Worm (Caenorhabditis elegans): ENCODE data around the gene F32D8.7.

DNA sequence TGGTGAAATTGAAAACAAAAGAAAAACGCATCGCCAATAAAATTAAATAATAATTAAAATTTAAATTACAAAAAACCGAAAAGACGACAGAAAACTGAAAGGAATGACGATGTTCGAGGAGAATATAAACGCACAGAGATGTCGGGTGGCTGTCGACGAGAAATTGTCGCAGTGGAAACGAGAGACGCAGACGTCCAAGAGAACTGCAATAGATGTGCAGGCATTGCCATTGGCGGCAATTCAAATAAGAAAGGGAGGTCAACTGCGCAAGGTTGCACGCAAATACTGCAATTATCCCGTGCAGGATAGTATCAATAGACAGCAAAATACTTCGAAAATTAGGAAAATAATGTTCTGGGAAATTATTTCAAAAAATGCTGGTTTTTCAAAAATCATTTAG lies 1.1 kb upstream of the F32D8.7 start:
- TF ChIP-seq pes-1 (GFP tag; IDR thresholded peaks at IDR 0.05) = no peak; the same call in none of the 2 replicates
- peak; percentile 82 for TF ChIP-seq hmg-4 (GFP tag; optimal IDR thresholded peaks at IDR 0.05)
- no peak for TF ChIP-seq ama-1 (optimal IDR thresholded peaks at IDR 0.05)
- TF ChIP-seq aly-1 (tag; optimal IDR thresholded peaks at IDR 0.05) = no peak
- peak; percentile 46; the same call in 1 of the 2 replicates for TF ChIP-seq scrt-1 (GFP tag; IDR thresholded peaks at IDR 0.05)
- TF ChIP-seq tra-4 (tag; optimal IDR thresholded peaks at IDR 0.05) = no peak
- peak; percentile 76 for TF ChIP-seq flt-1 (GFP tag; IDR thresholded peaks at IDR 0.05)
- peak; percentile 25 for TF ChIP-seq B0310.2 (tag; optimal IDR thresholded peaks at IDR 0.05)
- TF ChIP-seq ceh-13 (GFP tag; optimal IDR thresholded peaks at IDR 0.05) = no peak
- peak; percentile 61 for TF ChIP-seq tbx-37 (GFP tag; conservative IDR thresholded peaks at IDR 0.05)
- peak; percentile 53 for TF ChIP-seq hnd-1 (tag; optimal IDR thresholded peaks at IDR 0.05)
- peak; percentile 58; the same call in 1 of the 2 replicates for TF ChIP-seq tbx-11 (GFP tag; IDR thresholded peaks at IDR 0.05)
- TF ChIP-seq sea-1 (GFP tag; conservative IDR thresholded peaks at IDR 0.05) = peak; percentile 68; the same call in 1 of the 2 replicates
